Fruit fly (Drosophila melanogaster): Measurements from ENCODE around the gene CG18428.

CG18428 gene

DNA sequence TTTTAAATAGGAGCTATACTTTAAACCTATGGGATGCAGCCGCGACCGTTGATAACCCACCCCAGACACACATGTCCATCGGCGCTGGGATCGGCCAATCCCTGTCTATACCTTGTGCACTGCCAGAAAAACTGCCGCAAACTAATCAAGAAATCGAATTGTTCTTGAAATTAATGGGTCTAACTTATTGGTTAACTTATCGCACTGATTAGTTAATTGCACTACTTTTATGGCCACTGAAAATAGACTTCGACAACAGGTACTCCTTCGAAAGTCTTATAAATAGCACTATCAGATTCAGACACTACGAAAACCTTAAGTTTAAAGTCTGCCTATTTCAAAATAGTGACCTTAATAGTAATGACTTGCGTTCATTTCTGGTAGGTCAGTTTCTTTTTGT lies 7.0 kb downstream of the CG18428 start, which contains the start of gene CG13607:
Gene CG13607 (minus strand): TSS at position 143 of the 400 bp plus-strand sequence.
- TF ChIP-seq psq (optimal IDR thresholded peaks at IDR 0.05), result no peak
- TF ChIP-seq EcR (GFP tag; optimal IDR thresholded peaks at IDR 0.05), result no peak
- no peak for TF ChIP-seq usp (GFP tag; optimal IDR thresholded peaks at IDR 0.05)

DNA sequence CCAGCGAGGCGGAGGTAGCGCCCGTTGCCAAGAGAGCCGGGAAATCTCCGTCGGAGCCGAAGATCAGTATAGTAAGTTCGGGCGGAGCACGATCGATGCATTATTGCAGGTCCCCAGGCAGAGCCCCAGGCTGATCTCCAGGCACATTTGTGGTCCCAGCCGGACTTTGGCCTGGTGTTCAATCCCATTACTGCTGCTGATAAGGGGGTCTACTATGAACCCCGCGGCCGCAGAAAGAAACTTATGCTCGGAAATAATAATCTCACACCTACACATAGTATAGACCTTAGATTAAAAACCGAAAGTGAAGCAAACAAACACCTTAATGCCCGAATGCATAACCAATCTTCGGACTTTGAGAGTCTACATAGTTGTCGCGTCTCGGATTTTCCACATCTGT lies 7.8 kb downstream of the CG18428 start:
- TF ChIP-seq pan (optimal IDR thresholded peaks at IDR 0.05) (no peak), psq (optimal IDR thresholded peaks at IDR 0.05) (no peak), CG8478 (optimal IDR thresholded peaks at IDR 0.05) (no peak), usp (GFP tag; optimal IDR thresholded peaks at IDR 0.05) (no peak), EcR (GFP tag; optimal IDR thresholded peaks at IDR 0.05) (no peak), Dll (optimal IDR thresholded peaks at IDR 0.05) (no peak)

DNA sequence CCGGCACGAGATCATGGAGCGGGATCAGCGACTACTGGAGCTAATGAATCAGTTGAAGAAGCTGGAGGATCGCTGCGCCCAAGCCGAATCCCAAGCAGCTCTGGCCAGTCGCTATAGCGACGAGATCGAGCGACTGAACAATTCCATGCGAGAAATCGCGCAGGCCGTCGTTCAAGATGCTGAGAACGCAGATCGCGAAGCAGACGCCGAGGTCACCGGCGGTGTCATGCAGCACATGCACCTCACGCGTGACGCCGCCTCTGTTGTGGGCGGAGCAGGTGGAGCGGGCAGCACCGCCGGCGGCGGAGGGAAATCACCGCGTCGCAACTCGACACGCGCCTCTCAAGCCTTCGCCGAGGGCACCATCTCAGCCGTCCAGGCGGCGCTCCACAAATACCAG lies 12.5 kb downstream of the CG18428 start:
- TF ChIP-seq usp (GFP tag; optimal IDR thresholded peaks at IDR 0.05) (no peak), Dll (optimal IDR thresholded peaks at IDR 0.05) (no peak), psq (optimal IDR thresholded peaks at IDR 0.05) (no peak), pan (optimal IDR thresholded peaks at IDR 0.05) (no peak), CG8478 (optimal IDR thresholded peaks at IDR 0.05) (no peak), EcR (GFP tag; optimal IDR thresholded peaks at IDR 0.05) (no peak)

DNA sequence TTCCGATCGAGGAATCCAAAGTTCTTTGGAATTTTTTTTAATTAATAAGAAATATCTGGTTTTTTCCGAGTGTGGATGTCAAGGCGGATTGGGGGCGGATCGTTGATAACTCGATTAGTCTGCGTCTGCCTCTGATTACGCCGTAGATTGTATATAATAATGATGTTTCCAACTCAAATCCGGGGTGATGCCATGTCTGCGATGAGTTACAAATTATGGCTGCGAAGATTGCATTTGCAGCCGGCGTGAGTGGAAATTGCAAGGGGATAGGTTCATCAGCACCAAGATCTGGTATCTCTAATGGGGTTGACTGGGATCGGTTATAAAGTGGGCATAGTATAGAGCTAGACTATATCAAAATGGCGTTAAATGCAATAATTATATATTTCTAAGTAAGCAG lies 13.2 kb downstream of the CG18428 start:
- TF ChIP-seq pan (optimal IDR thresholded peaks at IDR 0.05) (no peak), usp (GFP tag; optimal IDR thresholded peaks at IDR 0.05) (no peak), psq (optimal IDR thresholded peaks at IDR 0.05) (no peak), Dll (optimal IDR thresholded peaks at IDR 0.05) (no peak), EcR (GFP tag; optimal IDR thresholded peaks at IDR 0.05) (no peak), CG8478 (optimal IDR thresholded peaks at IDR 0.05) (no peak)

DNA sequence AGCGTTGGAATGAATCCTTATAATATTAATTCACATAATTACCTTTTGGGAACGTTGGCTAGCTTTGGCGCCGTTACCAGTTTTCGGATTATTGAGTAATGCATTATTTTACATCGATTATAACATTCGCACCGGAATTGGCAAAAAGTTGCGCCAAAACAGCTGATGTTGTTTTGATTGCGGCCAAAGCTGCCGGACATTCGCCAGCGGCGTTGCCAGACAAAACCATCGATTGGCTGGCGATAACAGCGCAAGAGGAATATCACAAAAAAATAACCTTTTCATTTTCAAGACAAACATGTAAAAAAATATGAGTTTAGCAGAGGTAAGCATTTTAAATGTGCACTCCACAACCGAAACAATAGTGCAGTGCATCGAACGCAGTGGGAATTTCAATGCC lies 20.9 kb downstream of the CG18428 start, which contains the start of the genes GatB and Tsc1:
Gene GatB (minus strand): TSS at position 176 of the 400 bp plus-strand sequence.
Gene Tsc1 (plus strand): TSS at position 228 of the 400 bp plus-strand sequence.
- TF ChIP-seq psq (optimal IDR thresholded peaks at IDR 0.05), result no peak
- no peak for TF ChIP-seq CG8478 (optimal IDR thresholded peaks at IDR 0.05)
- TF ChIP-seq EcR (GFP tag; optimal IDR thresholded peaks at IDR 0.05), result no peak
- TF ChIP-seq Dll (optimal IDR thresholded peaks at IDR 0.05), result no peak
- no peak for TF ChIP-seq usp (GFP tag; optimal IDR thresholded peaks at IDR 0.05)
- no peak for TF ChIP-seq pan (optimal IDR thresholded peaks at IDR 0.05)

DNA sequence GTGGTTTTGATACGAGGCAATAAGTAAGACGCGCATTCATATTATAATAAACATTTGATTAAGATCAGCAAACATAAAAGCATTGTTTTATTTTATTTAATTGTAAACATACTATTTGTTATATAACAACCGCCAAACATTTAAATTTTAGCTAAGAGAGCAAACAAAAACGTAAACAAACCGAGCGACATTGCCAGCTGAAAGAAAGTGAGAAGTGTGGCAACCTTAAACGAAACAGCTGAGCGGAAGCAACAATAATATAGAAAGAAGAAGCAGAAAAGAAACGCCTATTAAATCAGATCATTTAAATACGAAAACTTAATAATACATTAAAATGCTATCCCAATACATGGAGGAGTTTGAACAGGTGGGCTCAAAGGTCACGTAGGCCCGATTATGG lies 25.4 kb downstream of the CG18428 start, which contains the start of gene Sec10:
Gene Sec10 (plus strand): TSS at position 252 of the 400 bp plus-strand sequence.
- TF ChIP-seq psq (optimal IDR thresholded peaks at IDR 0.05) (no peak), pan (optimal IDR thresholded peaks at IDR 0.05) (no peak), CG8478 (optimal IDR thresholded peaks at IDR 0.05) (no peak), usp (GFP tag; optimal IDR thresholded peaks at IDR 0.05) (no peak), Dll (optimal IDR thresholded peaks at IDR 0.05) (no peak), EcR (GFP tag; optimal IDR thresholded peaks at IDR 0.05) (no peak)

DNA sequence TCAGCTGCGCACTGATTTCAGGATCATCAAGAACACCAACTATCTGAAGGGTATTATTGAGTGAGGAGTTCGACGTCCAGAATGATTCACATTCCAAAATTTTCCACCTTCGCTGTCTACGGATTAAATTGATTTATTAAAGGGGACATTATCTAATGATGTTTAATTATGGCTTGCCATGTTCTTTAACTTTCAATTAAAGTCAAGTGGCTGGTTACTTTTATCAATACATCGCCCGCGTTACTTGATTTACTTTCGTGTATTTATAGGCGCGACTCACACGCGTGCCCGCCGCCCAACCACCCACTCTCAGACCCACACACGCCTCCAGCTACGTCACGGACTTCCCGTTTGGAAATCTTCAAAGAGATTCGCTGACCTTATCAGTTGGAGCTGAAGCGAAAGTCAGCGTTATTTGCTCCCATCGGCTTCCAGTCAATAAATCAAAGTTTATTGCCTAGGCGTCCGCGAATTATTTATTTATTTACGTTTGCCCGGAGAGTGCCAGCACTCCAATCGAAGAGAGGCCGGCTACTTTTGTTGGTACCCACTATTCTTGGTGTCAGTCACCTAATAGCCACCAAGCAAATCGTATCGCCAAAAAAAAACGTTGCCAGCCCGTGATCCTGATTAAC lies 28.3 kb downstream of the CG18428 start, which contains the start of gene Npc2f:
Gene Npc2f (plus strand): TSS at position 585 of the 635 bp plus-strand sequence.
- no peak for TF ChIP-seq CG8478 (optimal IDR thresholded peaks at IDR 0.05)
- no peak for TF ChIP-seq usp (GFP tag; optimal IDR thresholded peaks at IDR 0.05)
- no peak for TF ChIP-seq EcR (GFP tag; optimal IDR thresholded peaks at IDR 0.05)

DNA sequence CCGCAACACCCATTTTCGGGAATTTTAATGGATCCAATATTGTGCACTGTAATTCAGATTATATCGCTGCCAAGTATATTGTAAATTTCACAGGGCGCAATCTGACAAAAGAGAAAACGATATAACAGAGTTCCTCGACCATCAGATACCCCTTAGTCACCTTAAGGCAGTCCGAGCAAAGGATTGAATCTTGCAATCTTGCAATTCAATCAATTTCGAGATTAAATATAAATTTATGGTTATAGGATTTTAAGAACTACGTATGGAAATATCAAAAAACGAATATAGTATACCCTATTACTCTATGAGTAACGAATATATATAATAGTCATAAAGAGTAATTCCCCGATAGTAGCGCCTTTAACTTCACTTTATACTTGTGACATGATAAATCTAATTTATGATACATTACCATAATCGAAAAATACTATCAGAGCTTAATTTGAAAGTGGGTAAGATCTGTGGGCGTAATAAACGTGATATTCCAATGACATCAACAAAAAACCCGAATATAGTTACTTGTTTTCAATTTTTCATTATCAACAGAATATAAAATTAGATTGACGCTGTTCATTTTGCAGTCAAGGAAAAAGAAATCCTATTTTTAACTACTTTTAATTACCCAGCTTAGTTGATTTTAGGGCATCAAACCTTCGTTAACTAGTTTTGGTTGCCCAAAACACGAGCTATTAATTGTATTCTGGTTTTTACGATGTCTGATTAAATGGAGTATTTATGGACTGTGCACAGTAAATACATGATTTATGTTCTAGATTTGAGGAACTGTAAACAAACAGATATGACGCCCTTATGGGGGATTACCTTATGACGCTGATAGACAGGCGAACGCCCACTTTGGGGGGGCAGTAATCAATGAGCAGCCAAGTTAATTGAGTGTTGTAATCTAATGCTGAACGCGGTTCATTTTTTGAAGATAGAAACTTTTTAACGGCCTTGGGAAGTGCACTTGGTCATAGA lies 29.6 kb downstream of the CG18428 start:
- TF ChIP-seq pan (optimal IDR thresholded peaks at IDR 0.05) (no peak), CG8478 (optimal IDR thresholded peaks at IDR 0.05) (no peak), usp (GFP tag; optimal IDR thresholded peaks at IDR 0.05) (no peak), EcR (GFP tag; optimal IDR thresholded peaks at IDR 0.05) (no peak), Dll (optimal IDR thresholded peaks at IDR 0.05) (no peak), psq (optimal IDR thresholded peaks at IDR 0.05) (no peak)

DNA sequence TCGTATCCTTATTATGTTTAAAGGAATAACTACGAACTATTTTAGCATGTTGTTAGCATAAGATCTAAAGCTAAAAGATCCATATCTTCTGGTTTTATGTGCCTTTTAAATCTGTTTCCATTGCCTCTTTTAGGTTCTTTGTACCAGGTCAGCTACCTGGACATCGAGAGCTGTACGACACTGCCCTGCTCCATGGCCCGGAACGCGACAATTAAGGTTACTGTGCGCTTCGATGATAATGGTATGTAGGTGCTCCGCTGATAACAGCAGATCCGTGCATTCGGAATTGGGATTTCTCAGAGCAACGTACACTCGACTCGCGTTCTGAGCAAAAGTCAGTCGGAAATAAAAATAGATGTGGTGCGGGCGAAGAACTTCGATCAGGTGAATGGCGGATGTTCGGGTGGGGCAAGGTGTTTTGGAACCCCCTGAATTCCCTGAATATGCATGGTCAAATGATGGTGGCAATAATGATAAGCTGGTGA lies 30.6 kb downstream of the CG18428 start:
- TF ChIP-seq psq (optimal IDR thresholded peaks at IDR 0.05) (no peak), pan (optimal IDR thresholded peaks at IDR 0.05) (no peak), EcR (GFP tag; optimal IDR thresholded peaks at IDR 0.05) (no peak), usp (GFP tag; optimal IDR thresholded peaks at IDR 0.05) (no peak), Dll (optimal IDR thresholded peaks at IDR 0.05) (no peak), CG8478 (optimal IDR thresholded peaks at IDR 0.05) (no peak)

DNA sequence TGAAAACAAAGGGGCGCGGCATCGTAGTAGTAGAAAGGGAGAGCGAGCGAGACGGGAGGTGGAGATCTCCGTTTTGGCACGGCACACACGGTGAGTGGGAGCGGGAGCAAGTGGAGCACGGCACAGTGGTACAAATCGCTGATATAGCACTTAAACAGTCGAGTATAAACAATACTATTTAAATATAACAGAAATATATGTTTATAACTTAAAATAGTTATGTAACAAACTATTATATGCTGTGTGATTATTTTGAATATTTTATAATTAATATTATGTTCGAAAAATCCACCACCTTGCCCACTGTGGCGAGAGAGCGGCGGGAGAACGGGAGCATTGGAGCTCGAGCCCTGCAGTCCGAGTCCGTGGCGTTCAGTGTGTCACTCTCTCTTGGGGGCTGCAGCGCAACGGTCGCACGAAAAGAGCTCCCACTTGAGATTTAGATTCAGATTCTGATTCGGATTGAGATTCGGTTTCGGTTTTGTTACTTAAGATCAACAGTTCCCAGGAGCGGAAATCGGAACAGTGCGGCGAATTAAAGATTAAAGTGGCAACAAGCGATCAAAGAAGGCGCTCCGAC lies 32.0 kb downstream of the CG18428 start, which contains the start of gene Kal1:
Gene Kal1 (plus strand): TSS at position 383 of the 580 bp plus-strand sequence.
- TF ChIP-seq Dll (optimal IDR thresholded peaks at IDR 0.05) (peak; percentile 73), CG8478 (optimal IDR thresholded peaks at IDR 0.05) (no peak)

DNA sequence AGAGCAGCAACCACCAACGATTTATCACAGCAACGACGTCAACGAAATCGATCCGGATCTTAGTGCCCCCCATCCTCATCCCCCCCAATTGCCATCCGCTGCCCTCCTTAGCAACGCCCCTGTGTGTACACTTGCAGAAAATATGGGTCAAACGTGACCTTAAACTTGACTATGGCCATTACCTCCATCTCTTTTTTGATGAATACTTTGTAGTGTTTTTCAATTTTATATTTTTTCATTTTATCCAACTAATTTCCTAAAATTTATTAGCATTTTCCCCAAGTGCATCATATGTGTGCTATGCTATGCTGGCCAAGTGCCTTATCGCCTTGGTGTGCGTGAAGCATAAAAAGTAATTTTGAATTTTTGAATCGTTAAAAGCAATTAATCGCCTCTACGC lies 33.8 kb downstream of the CG18428 start:
- no peak for TF ChIP-seq usp (GFP tag; optimal IDR thresholded peaks at IDR 0.05)
- no peak for TF ChIP-seq psq (optimal IDR thresholded peaks at IDR 0.05)
- TF ChIP-seq EcR (GFP tag; optimal IDR thresholded peaks at IDR 0.05), result no peak
- TF ChIP-seq Dll (optimal IDR thresholded peaks at IDR 0.05), result no peak
- no peak for TF ChIP-seq pan (optimal IDR thresholded peaks at IDR 0.05)
- TF ChIP-seq CG8478 (optimal IDR thresholded peaks at IDR 0.05), result no peak

All from whole organism.